Worm (Caenorhabditis elegans): ENCODE results near the gene str-149.

DNA sequence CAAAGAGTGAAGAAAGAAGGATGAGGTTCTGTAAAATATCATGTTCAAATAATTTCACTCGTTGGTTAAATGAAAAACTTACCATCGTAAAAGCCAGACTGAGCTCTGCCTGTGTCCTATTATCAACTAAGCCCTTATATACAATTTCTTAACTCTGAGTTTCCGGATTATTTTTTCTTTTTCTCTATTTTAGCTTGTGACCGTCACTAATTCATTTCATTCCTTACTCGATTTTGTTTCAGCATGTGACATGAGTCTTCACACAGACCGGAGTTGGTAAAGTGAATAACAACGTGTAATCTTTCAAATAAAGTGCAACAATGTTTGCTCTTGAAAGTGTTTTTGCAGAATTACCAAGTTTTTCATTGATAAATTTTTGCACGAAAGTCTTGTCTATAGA lies 39.3 kb upstream of the str-149 start, which contains the start of gene cpr-2:
- TF ChIP-seq unc-39 (tag; optimal IDR thresholded peaks at IDR 0.05) (no peak), nhr-77 (tag; optimal IDR thresholded peaks at IDR 0.05) (no peak), lin-39 (tag; optimal IDR thresholded peaks at IDR 0.05) (no peak), ceh-82 (tag; optimal IDR thresholded peaks at IDR 0.05) (no peak), nhr-12 (tag; optimal IDR thresholded peaks at IDR 0.05) (no peak), nhr-237 (tag; optimal IDR thresholded peaks at IDR 0.05) (no peak)
